Worm (Caenorhabditis elegans): ENCODE data around the gene Y49E10.4.

Gene Y49E10.4

DNA sequence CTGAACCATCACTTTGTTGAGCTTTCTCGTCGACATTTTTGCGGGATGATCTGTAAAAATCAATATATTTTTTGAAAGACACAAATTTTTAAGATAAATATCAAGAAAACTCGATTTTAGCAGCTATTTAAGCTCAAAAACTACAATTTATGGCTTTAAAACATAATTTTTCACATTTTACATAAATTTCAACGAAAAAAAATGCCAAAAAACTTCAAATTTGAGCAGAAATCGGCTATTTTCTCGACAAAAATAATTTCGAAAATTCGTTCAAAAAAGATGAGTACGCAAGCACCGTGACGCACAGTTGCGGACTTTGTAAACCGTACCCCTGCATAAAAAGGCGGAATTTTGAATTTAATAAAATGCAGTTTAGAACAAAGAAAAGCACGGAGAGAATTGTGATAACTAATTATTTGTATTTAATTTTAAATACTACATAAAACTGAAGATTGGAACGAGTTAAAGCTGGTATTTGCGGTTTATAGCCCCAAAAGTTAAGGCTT is 46.0 kb upstream of the Y49E10.4 start, which contains the start of gene snr-6 (continued):
- TF ChIP-seq lin-13 (GFP tag; optimal IDR thresholded peaks at IDR 0.05) (peak; percentile 69), swsn-7 (tag; optimal IDR thresholded peaks at IDR 0.05) (peak; percentile 61), nhr-20 (tag; optimal IDR thresholded peaks at IDR 0.05) (peak; percentile 66), sptf-1 (tag; optimal IDR thresholded peaks at IDR 0.05) (no peak), mab-9 (GFP tag; IDR thresholded peaks at IDR 0.05) (no peak), C04F5.9 (tag; optimal IDR thresholded peaks at IDR 0.05) (peak; percentile 41), isw-1 (GFP tag; IDR thresholded peaks at IDR 0.05) (peak; percentile 53), efl-3 (GFP tag; optimal IDR thresholded peaks at IDR 0.05) (no peak), elt-3 (tag; optimal IDR thresholded peaks at IDR 0.05) (peak in 2 of 6 experiments; percentile 15 to 33), nhr-12 (tag; optimal IDR thresholded peaks at IDR 0.05) (no peak), nhr-47 (tag; optimal IDR thresholded peaks at IDR 0.05) (peak; percentile 83), ceh-8 (GFP tag; optimal IDR thresholded peaks at IDR 0.05) (no peak), ceh-90 (tag; optimal IDR thresholded peaks at IDR 0.05) (peak; percentile 41), nhr-85 (tag) (peak; percentile 33), nhr-11 (tag; optimal IDR thresholded peaks at IDR 0.05) (no peak), elt-2 (tag; optimal IDR thresholded peaks at IDR 0.05) (no peak), lin-14 (GFP tag; optimal IDR thresholded peaks at IDR 0.05) (peak; percentile 60), lin-39 (tag; optimal IDR thresholded peaks at IDR 0.05) (no peak), zag-1 (tag; optimal IDR thresholded peaks at IDR 0.05) (no peak), unc-86 (tag; optimal IDR thresholded peaks at IDR 0.05) (peak; percentile 59), snpc-4 (tag; optimal IDR thresholded peaks at IDR 0.05) (peak; percentile 19), lir-3 (tag; optimal IDR thresholded peaks at IDR 0.05; ENCODE audit: poor library complexity) (peak; percentile 35), ces-1 (GFP tag; optimal IDR thresholded peaks at IDR 0.05) (no peak), pax-3 (tag; optimal IDR thresholded peaks at IDR 0.05) (peak; percentile 22), C16A3.4 (tag; optimal IDR thresholded peaks at IDR 0.05) (peak; percentile 80), nhr-76 (tag; optimal IDR thresholded peaks at IDR 0.05) (no peak), grh-1 (GFP tag; IDR thresholded peaks at IDR 0.05) (peak; percentile 23; the same call in 1 of the 2 replicates), ets-5 (GFP tag; IDR thresholded peaks at IDR 0.05) (no peak), hpl-2 (GFP tag; optimal IDR thresholded peaks at IDR 0.05) (no peak), nhr-19 (GFP tag; conservative IDR thresholded peaks at IDR 0.05) (no peak; the same call in 1 of the 2 replicates), lin-35 (GFP tag; optimal IDR thresholded peaks at IDR 0.05) (peak; percentile 99), tbx-2 (tag; optimal IDR thresholded peaks at IDR 0.05) (peak; percentile 71), unc-98 (GFP tag; IDR thresholded peaks at IDR 0.05) (no peak), aly-2 (tag; optimal IDR thresholded peaks at IDR 0.05) (peak; percentile 72), irx-1 (tag; optimal IDR thresholded peaks at IDR 0.05) (peak; percentile 54), ceh-63 (GFP tag; optimal IDR thresholded peaks at IDR 0.05) (no peak), sox-4 (tag; optimal IDR thresholded peaks at IDR 0.05) (peak; percentile 6), fkh-4 (tag; optimal IDR thresholded peaks at IDR 0.05; ENCODE audit: borderline replicate concordance) (no peak), dpl-1 (GFP tag; optimal IDR thresholded peaks at IDR 0.05) (peak; percentile 97 to 99 (median 97))

DNA sequence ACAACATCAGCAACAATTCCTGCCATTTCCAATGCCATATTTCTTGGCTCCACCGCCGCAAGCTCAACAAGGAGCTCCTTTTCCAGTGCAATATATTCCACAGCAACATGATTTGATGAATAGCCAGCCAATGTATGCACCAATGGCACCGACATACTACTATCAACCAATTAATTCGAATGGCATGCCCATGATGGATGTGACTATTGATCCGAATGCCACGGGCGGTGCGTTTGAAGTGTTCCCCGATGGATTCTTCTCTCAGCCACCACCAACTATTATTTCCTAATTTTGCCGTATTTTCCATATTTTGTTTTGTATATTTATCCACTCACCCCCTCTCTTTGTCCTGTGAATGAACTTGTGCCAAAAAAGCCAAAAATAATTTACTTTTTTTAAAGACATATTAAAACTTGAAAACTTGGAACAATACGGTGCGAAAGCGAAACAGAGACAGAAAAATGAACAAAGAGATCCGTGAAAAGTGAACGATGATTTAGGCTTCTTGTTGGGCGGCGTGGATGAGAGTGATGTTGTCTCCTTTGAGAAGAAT is 45.3 kb upstream of the Y49E10.4 start:
- TF ChIP-seq swsn-7 (tag; optimal IDR thresholded peaks at IDR 0.05) (no peak), nhr-71 (tag; optimal IDR thresholded peaks at IDR 0.05) (no peak), mdl-1 (tag; optimal IDR thresholded peaks at IDR 0.05) (no peak), lsy-2 (tag; optimal IDR thresholded peaks at IDR 0.05) (no peak), vab-15 (tag; optimal IDR thresholded peaks at IDR 0.05) (no peak), Y116A8C.19 (tag; optimal IDR thresholded peaks at IDR 0.05; ENCODE audit: borderline replicate concordance) (no peak), alr-1 (tag; optimal IDR thresholded peaks at IDR 0.05; ENCODE audit: borderline replicate concordance) (peak; percentile 67)

All from whole organism, L1 larva.